Worm (Caenorhabditis elegans) whole organism, L1 larva: Measurements from ENCODE around the gene jmjd-1.2.

Source experiments
- C34B4.2 ChIP-seq: sonication (generic microtip); optimal IDR thresholded peaks from 2 replicates; lab custom pipeline; 2017; ENCODE audit warnings: mild to moderate bottlenecking, missing genetic modification characterization, missing compliant biosample characterization
- F16B12.6 ChIP-seq: fragments of 150-350 bp; optimal IDR thresholded peaks from 2 replicates; lab custom pipeline; 2014; ENCODE audit warnings: missing biosample characterization, missing genetic modification characterization
- aha-1 ChIP-seq: fragments of 150-350 bp; optimal IDR thresholded peaks from 2 replicates; lab custom pipeline; 2014; ENCODE audit warnings: missing biosample characterization, missing genetic modification characterization
- alr-1 ChIP-seq: fragments of 200-800 bp; sonication (Bioruptor generic); optimal IDR thresholded peaks from 2 replicates; lab custom pipeline; 2018; ENCODE audit warnings: borderline replicate concordance, mild to moderate bottlenecking, missing genetic modification characterization, missing compliant biosample characterization
- aly-2 ChIP-seq: fragments of 150-350 bp; optimal IDR thresholded peaks from 2 replicates; lab custom pipeline; 2014; ENCODE audit warnings: missing biosample characterization, missing genetic modification characterization
- blmp-1 ChIP-seq: fragments of 150-350 bp; optimal IDR thresholded peaks from 2 replicates; lab custom pipeline; 2014; ENCODE audit warnings: missing biosample characterization, missing genetic modification characterization
- ceh-63 ChIP-seq: fragments of 200-800 bp; sonication (Bioruptor generic); optimal IDR thresholded peaks from 2 replicates; lab custom pipeline; 2018; ENCODE audit warnings: mild to moderate bottlenecking, missing genetic modification characterization, missing compliant biosample characterization
- ceh-88 ChIP-seq: fragments of 200-800 bp; sonication (Bioruptor generic); IDR thresholded peaks from 2 replicates; pipeline ENCODE4 v1.3.6; 2022; ENCODE audit warnings: missing genetic modification characterization, missing compliant biosample characterization
- ceh-90 ChIP-seq: sonication (generic microtip); optimal IDR thresholded peaks from 2 replicates; lab custom pipeline; 2016; ENCODE audit warnings: missing genetic modification characterization, missing compliant biosample characterization
- ces-1 ChIP-seq: fragments of 150-350 bp; optimal IDR thresholded peaks from 2 replicates; lab custom pipeline; 2014; ENCODE audit warnings: missing biosample characterization, missing genetic modification reagents, missing genetic modification characterization
- efl-1 ChIP-seq, 4 experiments: fragments of 150-350 bp; optimal IDR thresholded peaks in 3 of 4; peaks in 1 of 4; 1 replicate in 1 of 4; 2 replicates in 3 of 4; lab custom pipeline; 2014; ENCODE audit warnings: missing biosample characterization in 2 of 4, missing genetic modification characterization in 2 of 4, missing genetic modification reagents in 2 of 4
- efl-3 ChIP-seq: fragments of 200-800 bp; sonication (Bioruptor generic); optimal IDR thresholded peaks from 2 replicates; lab custom pipeline; 2018; ENCODE audit warnings: mild to moderate bottlenecking, missing genetic modification characterization, missing compliant biosample characterization
- egl-27 ChIP-seq, 2 experiments: fragments of 150-350 bp in 1 of 2; sonication (generic microtip); optimal IDR thresholded peaks; 3 replicates each; lab custom pipeline; 2017 to 2018; ENCODE audit warnings: missing biosample characterization in 2 of 2, missing genetic modification characterization in 2 of 2, missing genetic modification reagents in 2 of 2
- elt-2 ChIP-seq: sonication (generic microtip); optimal IDR thresholded peaks from 2 replicates; lab custom pipeline; 2016; ENCODE audit warnings: missing genetic modification characterization, mild to moderate bottlenecking, inconsistent platforms, missing compliant biosample characterization, missing genetic modification reagents
- elt-3 ChIP-seq, 6 experiments: fragments of 150-350 bp in 1 of 6; sonication (generic microtip); optimal IDR thresholded peaks; 2 replicates each; lab custom pipeline; 2017 to 2018; ENCODE audit warnings: missing biosample characterization in 6 of 6, missing genetic modification characterization in 6 of 6, inconsistent platforms in 1 of 6
- fkh-10 ChIP-seq: sonication (generic microtip); optimal IDR thresholded peaks from 2 replicates; lab custom pipeline; 2017; ENCODE audit warnings: missing biosample characterization, missing genetic modification reagents, missing genetic modification characterization
- fkh-4 ChIP-seq: sonication (generic microtip); optimal IDR thresholded peaks from 2 replicates; lab custom pipeline; 2016; ENCODE audit warnings: missing compliant biosample characterization, missing genetic modification characterization, borderline replicate concordance
- fkh-8 ChIP-seq: sonication (generic microtip); optimal IDR thresholded peaks from 2 replicates; lab custom pipeline; 2016; ENCODE audit warnings: mild to moderate bottlenecking, missing genetic modification characterization, missing compliant biosample characterization
- grh-1 ChIP-seq: fragments of 200-800 bp; sonication (Bioruptor generic); IDR thresholded peaks from 2 replicates; pipeline ENCODE4 v1.3.6; 2022; ENCODE audit warnings: missing genetic modification reagents, missing genetic modification characterization, missing compliant biosample characterization
- irx-1 ChIP-seq: sonication (generic microtip); optimal IDR thresholded peaks from 2 replicates; lab custom pipeline; 2016; ENCODE audit warnings: missing genetic modification characterization, missing compliant biosample characterization
- jun-1 ChIP-seq: fragments of 150-350 bp; optimal IDR thresholded peaks from 2 replicates; lab custom pipeline; 2014; ENCODE audit warnings: missing biosample characterization, missing genetic modification reagents, missing genetic modification characterization
- lin-15B ChIP-seq: fragments of 150-350 bp; sonication (generic microtip); optimal IDR thresholded peaks from 3 replicates; lab custom pipeline; 2014; ENCODE audit warnings: missing biosample characterization, missing genetic modification characterization
- lin-35 ChIP-seq, 2 experiments: fragments of 150-350 bp; optimal IDR thresholded peaks; 2 replicates each; lab custom pipeline; 2014; ENCODE audit warnings: missing biosample characterization in 2 of 2, missing genetic modification characterization in 2 of 2, missing genetic modification reagents in 2 of 2
- lir-3 ChIP-seq: sonication (generic microtip); optimal IDR thresholded peaks from 2 replicates; lab custom pipeline; 2016; ENCODE audit warnings: mild to moderate bottlenecking, missing genetic modification characterization, moderate library complexity, missing compliant biosample characterization; ENCODE audit not compliant: poor library complexity
- lsy-2 ChIP-seq, 2 experiments: fragments of 150-350 bp; optimal IDR thresholded peaks; 2 replicates each; lab custom pipeline; 2014; ENCODE audit warnings: missing biosample characterization in 2 of 2, missing genetic modification characterization in 2 of 2
- mab-9 ChIP-seq: fragments of 200-800 bp; sonication (Bioruptor generic); IDR thresholded peaks from 2 replicates; pipeline ENCODE4 v1.3.6; 2022; ENCODE audit warnings: missing genetic modification reagents, missing genetic modification characterization, missing compliant biosample characterization
- mdl-1 ChIP-seq, 2 experiments: fragments of 150-350 bp; optimal IDR thresholded peaks; 2 replicates each; lab custom pipeline; 2014 to 2017; ENCODE audit warnings: missing biosample characterization in 2 of 2, missing genetic modification characterization in 2 of 2, inconsistent platforms in 1 of 2
- nhr-20 ChIP-seq: sonication (generic microtip); optimal IDR thresholded peaks from 2 replicates; lab custom pipeline; 2016; ENCODE audit warnings: mild to moderate bottlenecking, missing genetic modification characterization, missing compliant biosample characterization
- nhr-237 ChIP-seq: fragments of 150-350 bp; optimal IDR thresholded peaks from 2 replicates; lab custom pipeline; 2014; ENCODE audit warnings: missing biosample characterization, missing genetic modification characterization
- nhr-71 ChIP-seq: sonication (generic microtip); optimal IDR thresholded peaks from 2 replicates; lab custom pipeline; 2016; ENCODE audit warnings: mild to moderate bottlenecking, missing genetic modification characterization, moderate library complexity, missing compliant biosample characterization
- nhr-77 ChIP-seq: fragments of 150-350 bp; optimal IDR thresholded peaks from 2 replicates; lab custom pipeline; 2014; ENCODE audit warnings: missing biosample characterization, missing genetic modification characterization
- nhr-84 ChIP-seq: sonication (generic microtip); optimal IDR thresholded peaks from 2 replicates; lab custom pipeline; 2017; ENCODE audit warnings: missing biosample characterization, missing genetic modification characterization
- nhr-85 ChIP-seq: sonication (generic microtip); peaks from one replicate; lab custom pipeline; 2016; ENCODE audit warnings: missing genetic modification characterization, inconsistent platforms, missing compliant biosample characterization
- nhr-90 ChIP-seq: sonication (generic microtip); optimal IDR thresholded peaks from 2 replicates; lab custom pipeline; 2016; ENCODE audit warnings: mild to moderate bottlenecking, missing genetic modification characterization, missing compliant biosample characterization; ENCODE audit not compliant: poor library complexity
- pag-3 ChIP-seq: sonication (generic microtip); optimal IDR thresholded peaks from 2 replicates; lab custom pipeline; 2017; ENCODE audit warnings: missing genetic modification characterization, mild to moderate bottlenecking, missing compliant biosample characterization, antibody characterized with exemption, borderline replicate concordance; ENCODE audit not compliant: insufficient read depth
- pax-3 ChIP-seq: fragments of 200-800 bp; sonication (Bioruptor generic); optimal IDR thresholded peaks from 2 replicates; lab custom pipeline; 2018; ENCODE audit warnings: mild to moderate bottlenecking, missing genetic modification characterization, moderate library complexity, missing compliant biosample characterization
- pqm-1 ChIP-seq: sonication (generic microtip); optimal IDR thresholded peaks from 3 replicates; lab custom pipeline; 2017; ENCODE audit warnings: missing biosample characterization, missing genetic modification characterization
- skn-1 ChIP-seq: fragments of 150-350 bp; optimal IDR thresholded peaks from 2 replicates; lab custom pipeline; 2014; ENCODE audit warnings: missing biosample characterization, missing genetic modification characterization
- snu-23 ChIP-seq: sonication (generic microtip); optimal IDR thresholded peaks from 2 replicates; lab custom pipeline; 2016; ENCODE audit warnings: missing genetic modification characterization, missing compliant biosample characterization
- sox-4 ChIP-seq: sonication (generic microtip); optimal IDR thresholded peaks from 2 replicates; lab custom pipeline; 2016; ENCODE audit warnings: missing genetic modification characterization, missing compliant biosample characterization
- swsn-7 ChIP-seq: sonication (generic microtip); optimal IDR thresholded peaks from 2 replicates; lab custom pipeline; 2016; ENCODE audit warnings: missing genetic modification characterization, missing compliant biosample characterization
- tlp-1 ChIP-seq: fragments of 150-350 bp; optimal IDR thresholded peaks from 2 replicates; lab custom pipeline; 2014; ENCODE audit warnings: missing biosample characterization, missing genetic modification characterization
- unc-130 ChIP-seq: fragments of 150-350 bp; optimal IDR thresholded peaks from 2 replicates; lab custom pipeline; 2017; ENCODE audit warnings: missing biosample characterization, missing genetic modification characterization, inconsistent platforms
- unc-62 ChIP-seq: fragments of 150-350 bp; optimal IDR thresholded peaks from 2 replicates; lab custom pipeline; 2014; ENCODE audit warnings: missing biosample characterization, missing genetic modification reagents, missing genetic modification characterization
- unc-86 ChIP-seq: sonication (generic microtip); optimal IDR thresholded peaks from 2 replicates; lab custom pipeline; 2016; ENCODE audit warnings: missing genetic modification characterization, missing compliant biosample characterization
- vab-15 ChIP-seq: sonication (generic microtip); optimal IDR thresholded peaks from 2 replicates; lab custom pipeline; 2017; ENCODE audit warnings: missing genotype, mild to moderate bottlenecking, missing genetic modification characterization, missing compliant biosample characterization
- xbp-1 ChIP-seq: sonication (generic microtip); optimal IDR thresholded peaks from 2 replicates; lab custom pipeline; 2016; ENCODE audit warnings: missing genetic modification characterization, missing compliant biosample characterization
- zip-4 ChIP-seq: fragments of 200-800 bp; sonication (Bioruptor generic); optimal IDR thresholded peaks from 2 replicates; lab custom pipeline; 2018; ENCODE audit warnings: mild to moderate bottlenecking, missing genetic modification characterization, moderate library complexity, missing compliant biosample characterization
- ztf-4 ChIP-seq: fragments of 150-350 bp; optimal IDR thresholded peaks from 2 replicates; lab custom pipeline; 2014; ENCODE audit warnings: missing biosample characterization, missing genetic modification characterization

The jmjd-1.2 gene

DNA sequence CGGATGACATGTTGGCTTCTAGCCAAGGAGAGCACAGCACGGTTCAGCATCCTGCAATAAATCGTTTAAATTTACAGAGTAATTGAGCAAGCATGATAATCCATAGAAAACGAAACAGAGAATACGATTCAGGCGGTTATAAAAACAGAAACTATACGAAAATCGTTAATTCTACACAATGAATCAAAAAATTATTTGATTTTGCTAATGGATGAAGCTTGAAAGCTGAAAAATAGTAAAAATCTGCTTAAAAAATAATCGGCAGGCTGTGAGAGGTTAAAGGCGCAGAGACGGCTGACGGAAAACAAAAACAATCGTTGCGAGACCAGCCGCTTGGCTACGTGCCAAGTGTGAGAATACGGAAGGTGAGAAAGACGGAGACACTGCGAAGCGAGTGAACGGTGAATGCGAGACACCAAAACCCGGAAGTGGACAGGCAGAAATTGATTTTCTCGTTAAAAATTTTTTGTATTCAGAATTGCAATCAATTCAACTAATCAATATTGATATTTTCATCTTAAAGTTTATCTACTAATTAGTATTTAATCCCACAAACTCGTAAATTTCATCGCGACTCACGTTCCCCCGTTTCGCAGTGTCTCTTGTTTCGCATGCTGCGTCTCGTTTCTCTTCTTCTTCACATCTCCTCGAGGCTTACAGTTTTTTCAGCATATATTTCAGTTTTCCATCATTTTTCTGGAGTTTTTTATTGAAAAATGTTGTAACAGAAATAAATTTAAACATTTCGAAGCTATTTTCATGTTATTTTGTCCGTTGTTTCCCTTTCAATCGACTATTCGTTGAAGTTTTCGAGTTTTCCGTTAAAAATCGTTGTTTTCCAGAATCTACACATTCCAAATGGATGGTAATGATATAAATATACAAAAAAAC is at the start of gene jmjd-1.2, which contains the start of gene F29B9.11:
TSS of gene jmjd-1.2 (plus strand) at position 841 of the 891 bp plus-strand sequence.
TSS of gene F29B9.11 (minus strand) at position 51 of the 891 bp plus-strand sequence.
- TF ChIP-seq nhr-77 (tag; lab: Kevin White, UChicago): peak; percentile 68
- TF ChIP-seq pag-3 (tag; lab: Kevin White, UChicago): no peak
- peak; percentile 94 for TF ChIP-seq unc-130 (tag; lab: Kevin White, UChicago)
- peak in 1 of 2 experiments; percentile 72 for TF ChIP-seq mdl-1 (tag; optimal IDR thresholded peaks at IDR 0.05; lab: Kevin White, UChicago)
- no peak for TF ChIP-seq alr-1 (tag; lab: Kevin White, UChicago)
- TF ChIP-seq skn-1: peak; percentile 79
- TF ChIP-seq lsy-2 (tag; optimal IDR thresholded peaks at IDR 0.05; lab: Kevin White, UChicago): peak; percentile 93
- peak in 2 of 6 experiments; percentile 31 to 51 for TF ChIP-seq elt-3 (tag; optimal IDR thresholded peaks at IDR 0.05; lab: Kevin White, UChicago)
- TF ChIP-seq F16B12.6: peak; percentile 29
- peak; percentile 79 for TF ChIP-seq lin-15B (tag; lab: Kevin White, UChicago)
- TF ChIP-seq zip-4 (GFP tag; lab: Kevin White, UChicago): peak; percentile 53
- peak; percentile 98 for TF ChIP-seq nhr-71 (tag; lab: Kevin White, UChicago)
- TF ChIP-seq aha-1 (tag; lab: Kevin White, UChicago): peak; percentile 89
- TF ChIP-seq efl-1 (optimal IDR thresholded peaks at IDR 0.05; lab: Kevin White, UChicago): peak; percentile 87 to 91
- TF ChIP-seq efl-1 (GFP tag; optimal IDR thresholded peaks at IDR 0.05 in 1 of 2; lab: Kevin White, UChicago): peak; percentile 68 to 97
- peak; percentile 81 for TF ChIP-seq fkh-4
- TF ChIP-seq ces-1: no peak
- TF ChIP-seq C34B4.2 (tag; lab: Kevin White, UChicago): no peak
- TF ChIP-seq unc-62: no peak
- no peak for TF ChIP-seq pqm-1 (tag; lab: Kevin White, UChicago)
- TF ChIP-seq vab-15 (tag; lab: Kevin White, UChicago): peak; percentile 95
- peak; percentile 80 for TF ChIP-seq nhr-237
- TF ChIP-seq fkh-10 (GFP tag; lab: Kevin White, UChicago): peak; percentile 85
- TF ChIP-seq pax-3 (tag; lab: Kevin White, UChicago): peak; percentile 98
- peak; percentile 86 for TF ChIP-seq ceh-63 (GFP tag; lab: Kevin White, UChicago)
- peak; percentile 89 for TF ChIP-seq sox-4
- peak; percentile 79 for TF ChIP-seq ztf-4 (tag; lab: Kevin White, UChicago)
- peak; percentile 60 for TF ChIP-seq blmp-1 (tag; lab: Kevin White, UChicago)
- peak; percentile 98 for TF ChIP-seq nhr-85
- peak; percentile 95 for TF ChIP-seq xbp-1
- peak; percentile 83 for TF ChIP-seq jun-1 (tag; lab: Kevin White, UChicago)
- peak; percentile 94 for TF ChIP-seq swsn-7 (tag; lab: Kevin White, UChicago)
- TF ChIP-seq irx-1 (tag; lab: Kevin White, UChicago): peak; percentile 82
- peak in 1 of 2 experiments; percentile 15 for TF ChIP-seq egl-27 (tag; optimal IDR thresholded peaks at IDR 0.05; lab: Kevin White, UChicago)
- peak; percentile 74 for TF ChIP-seq grh-1 (GFP tag; lab: Robert Waterston, UW)
- TF ChIP-seq tlp-1 (tag; lab: Kevin White, UChicago): no peak
- peak; percentile 95 for TF ChIP-seq nhr-20 (tag; lab: Kevin White, UChicago)
- peak; percentile 82 for TF ChIP-seq elt-2 (tag; lab: Kevin White, UChicago)
- TF ChIP-seq nhr-90: peak; percentile 97
- TF ChIP-seq unc-86 (tag; lab: Kevin White, UChicago): peak; percentile 94
- peak; percentile 78 for TF ChIP-seq ceh-90 (tag; lab: Kevin White, UChicago)
- TF ChIP-seq ceh-88 (GFP tag; lab: Robert Waterston, UW): peak; percentile 88
- TF ChIP-seq aly-2 (tag; lab: Kevin White, UChicago): peak; percentile 76
- peak; percentile 99 for TF ChIP-seq fkh-8
- TF ChIP-seq lir-3 (tag; lab: Kevin White, UChicago): peak; percentile 91
- TF ChIP-seq mab-9 (GFP tag; lab: Robert Waterston, UW): peak; percentile 78
- TF ChIP-seq lin-35 (GFP tag; optimal IDR thresholded peaks at IDR 0.05; lab: Kevin White, UChicago): peak; percentile 80 to 87
- TF ChIP-seq efl-3 (GFP tag; lab: Kevin White, UChicago): peak; percentile 15
- TF ChIP-seq nhr-84 (tag; lab: Kevin White, UChicago): peak; percentile 27
- peak; percentile 97 for TF ChIP-seq snu-23 (GFP tag; lab: Kevin White, UChicago)
